Fruit fly (Drosophila melanogaster) whole organism, prepupa: ENCODE results near the gene Plp.

Source experiments
- CG10631 ChIP-seq: fragments of 200-800 bp; sonication (Bioruptor generic); optimal IDR thresholded peaks from 2 replicates; lab custom pipeline; 2016; ENCODE audit warnings: missing biosample characterization, missing genetic modification characterization
- CG10669 ChIP-seq: fragments of 200-800 bp; sonication (Bioruptor generic); optimal IDR thresholded peaks from 3 replicates; lab custom pipeline; 2018; ENCODE audit warnings: missing biosample characterization, mild to moderate bottlenecking, missing genetic modification characterization, moderate library complexity
- CG31627 ChIP-seq: fragments of 200-800 bp; sonication (Bioruptor generic); optimal IDR thresholded peaks from 3 replicates; lab custom pipeline; 2016; ENCODE audit warnings: missing biosample characterization, missing genetic modification characterization
- CG32006 ChIP-seq: fragments of 200-800 bp; sonication (Bioruptor generic); optimal IDR thresholded peaks from 3 replicates; lab custom pipeline; 2017; ENCODE audit warnings: missing biosample characterization, mild to moderate bottlenecking, missing genetic modification characterization
- CG4318 ChIP-seq: fragments of 200-800 bp; sonication (Bioruptor generic); optimal IDR thresholded peaks from 3 replicates; lab custom pipeline; 2017; ENCODE audit warnings: missing biosample characterization, mild to moderate bottlenecking, missing genetic modification characterization
- CG8632 ChIP-seq: fragments of 200-800 bp; sonication (Bioruptor generic); optimal IDR thresholded peaks from 3 replicates; lab custom pipeline; 2016; ENCODE audit warnings: missing biosample characterization, missing genetic modification characterization
- Met ChIP-seq: fragments of 200-800 bp; sonication (Bioruptor generic); optimal IDR thresholded peaks from 3 replicates; lab custom pipeline; 2016; ENCODE audit warnings: missing biosample characterization, missing genetic modification characterization
- OdsH ChIP-seq: fragments of 200-800 bp; sonication (Bioruptor generic); optimal IDR thresholded peaks from 3 replicates; lab custom pipeline; 2016; ENCODE audit warnings: missing biosample characterization, missing genetic modification characterization
- Sox102F ChIP-seq: fragments of 200-800 bp; sonication (Bioruptor generic); optimal IDR thresholded peaks from 2 replicates; lab custom pipeline; 2016; ENCODE audit warnings: missing biosample characterization, mild to moderate bottlenecking, missing genetic modification characterization
- Sox15 ChIP-seq: fragments of 200-800 bp; sonication (Bioruptor generic); optimal IDR thresholded peaks from 3 replicates; lab custom pipeline; 2016; ENCODE audit warnings: missing biosample characterization, missing genetic modification characterization

DNA sequence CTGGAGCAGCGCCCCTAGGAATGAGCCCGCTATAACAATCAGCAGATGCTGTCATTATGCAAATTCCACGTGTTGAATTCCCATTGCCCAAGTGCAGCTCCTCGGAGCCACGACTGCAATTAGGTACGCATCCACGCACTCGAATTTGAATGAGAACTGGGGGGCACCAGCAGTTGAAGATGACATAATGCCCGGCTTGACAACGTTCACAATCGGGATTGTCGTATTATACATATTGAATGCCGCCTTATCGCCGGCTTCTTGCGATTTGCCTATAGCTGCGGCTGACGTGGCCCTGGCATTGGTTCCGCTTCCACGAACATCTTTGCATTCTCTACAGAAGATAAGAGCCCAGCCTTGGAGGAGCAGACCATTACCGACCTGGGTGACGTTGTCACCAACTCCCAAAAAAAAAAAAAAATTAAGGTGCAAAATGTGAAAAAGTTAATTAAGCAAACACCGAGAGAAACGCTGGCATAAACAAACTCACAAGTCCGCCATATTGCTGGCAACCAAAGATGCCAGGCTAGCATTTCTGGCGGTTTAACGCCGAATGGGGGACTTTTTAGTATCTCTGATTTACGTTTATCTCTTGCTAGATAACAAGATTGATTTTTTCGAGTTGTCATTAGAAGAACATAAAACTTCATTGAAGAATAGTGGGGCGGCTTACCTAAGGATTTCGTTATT, 45.9 kb upstream of the Plp start:
- TF ChIP-seq Met (GFP tag; lab: Kevin White, UChicago), result no peak
- TF ChIP-seq Sox102F (GFP tag; lab: Kevin White, UChicago), result no peak
- TF ChIP-seq CG32006, result no peak
- no peak for TF ChIP-seq CG10669
- no peak for TF ChIP-seq CG10631
- no peak for TF ChIP-seq Sox15
- no peak for TF ChIP-seq CG31627 (GFP tag; lab: Kevin White, UChicago)
- TF ChIP-seq OdsH (GFP tag; lab: Kevin White, UChicago), result no peak
- no peak for TF ChIP-seq CG4318
- no peak for TF ChIP-seq CG8632 (GFP tag; lab: Kevin White, UChicago)
